Fruit fly (Drosophila melanogaster) whole organism: ENCODE measurements around the gene CG33966.

Experiments
- CG8478 ChIP-seq: fragments of >200 bp; optimal IDR thresholded peaks from 2 replicates; lab custom pipeline; 2018; ENCODE audit warnings: inconsistent platforms
- Dll ChIP-seq: fragments of >200 bp; optimal IDR thresholded peaks from 2 replicates; lab custom pipeline; 2017
- EcR ChIP-seq, 2 experiments: fragments of >200 bp; optimal IDR thresholded peaks; 2 replicates each; lab custom pipeline; 2017; ENCODE audit warnings: missing biosample characterization in 2 of 2, missing genetic modification characterization in 2 of 2, missing genetic modification reagents in 2 of 2
- pan ChIP-seq: fragments of >200 bp; optimal IDR thresholded peaks from 2 replicates; lab custom pipeline; 2017
- psq ChIP-seq: fragments of >200 bp; optimal IDR thresholded peaks from 2 replicates; lab custom pipeline; 2017
- usp ChIP-seq: fragments of >200 bp; optimal IDR thresholded peaks from 2 replicates; lab custom pipeline; 2017; ENCODE audit warnings: missing biosample characterization, missing genetic modification characterization, mixed read lengths

Gene CG33966

DNA sequence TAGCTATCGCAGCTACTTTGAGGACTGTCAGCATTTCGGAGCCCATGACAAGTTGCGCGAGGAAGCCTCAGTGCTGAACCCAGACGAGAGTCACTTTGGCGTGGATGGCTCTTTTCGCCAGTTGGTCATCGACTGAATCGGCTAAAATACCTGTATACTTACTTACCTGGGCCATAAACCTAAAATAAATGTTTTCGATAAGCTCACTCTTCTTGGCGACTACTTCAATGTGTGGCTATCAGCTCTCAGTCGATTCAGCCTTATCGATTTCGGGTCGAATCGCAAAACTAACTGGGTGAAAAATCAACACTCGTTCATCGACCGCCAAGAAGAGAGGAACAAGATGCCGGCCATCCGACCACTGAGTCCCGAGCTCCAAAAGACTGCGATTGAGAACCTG, at the start of gene CG33966:
Gene CG33966 (plus strand): TSS at position 301 of the 400 bp plus-strand sequence.
- TF ChIP-seq EcR (GFP tag; optimal IDR thresholded peaks at IDR 0.05; lab: Kevin White, UChicago) (no peak), psq (lab: Kevin White, UChicago) (no peak), CG8478 (no peak)

DNA sequence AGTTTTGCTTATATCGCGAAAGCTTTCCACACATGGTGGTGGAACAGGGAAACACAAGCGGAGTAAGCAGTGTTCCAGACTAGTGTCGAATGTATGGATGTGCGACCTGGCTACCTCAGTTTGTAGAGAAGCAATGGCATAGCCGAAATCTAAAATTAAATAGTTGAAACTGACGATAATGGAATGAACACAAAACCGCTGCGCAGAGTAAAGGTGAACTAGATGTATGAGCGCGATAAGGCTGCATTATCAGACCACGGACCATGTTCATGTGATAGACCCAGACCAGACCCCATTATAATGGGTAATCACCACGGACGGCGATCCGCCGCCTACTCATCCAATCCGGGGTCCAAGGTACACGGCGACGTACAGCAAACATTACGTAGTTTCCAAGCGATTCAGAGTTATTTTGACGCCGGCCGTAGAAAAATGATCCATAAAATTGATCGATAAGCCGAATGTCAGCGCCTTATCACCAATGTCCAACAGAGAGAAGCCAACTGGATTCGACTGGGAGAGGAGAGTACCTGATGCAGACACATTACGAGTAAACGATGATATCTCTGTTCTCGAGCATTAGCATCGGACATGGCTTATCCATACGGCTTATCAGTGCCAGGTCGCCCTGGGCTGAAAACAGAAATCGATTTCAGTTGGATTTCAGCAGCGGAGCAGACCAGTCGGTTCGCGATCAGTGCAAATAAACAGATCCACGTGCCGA, 44.8 kb upstream of the CG33966 start, which contains the start of gene CG13912:
Gene CG13912 (plus strand): TSS at position 653 of the 724 bp plus-strand sequence.
- TF ChIP-seq EcR (GFP tag; optimal IDR thresholded peaks at IDR 0.05; lab: Kevin White, UChicago): no peak
- TF ChIP-seq psq (lab: Kevin White, UChicago): no peak
- no peak for TF ChIP-seq Dll (lab: Kevin White, UChicago)

DNA sequence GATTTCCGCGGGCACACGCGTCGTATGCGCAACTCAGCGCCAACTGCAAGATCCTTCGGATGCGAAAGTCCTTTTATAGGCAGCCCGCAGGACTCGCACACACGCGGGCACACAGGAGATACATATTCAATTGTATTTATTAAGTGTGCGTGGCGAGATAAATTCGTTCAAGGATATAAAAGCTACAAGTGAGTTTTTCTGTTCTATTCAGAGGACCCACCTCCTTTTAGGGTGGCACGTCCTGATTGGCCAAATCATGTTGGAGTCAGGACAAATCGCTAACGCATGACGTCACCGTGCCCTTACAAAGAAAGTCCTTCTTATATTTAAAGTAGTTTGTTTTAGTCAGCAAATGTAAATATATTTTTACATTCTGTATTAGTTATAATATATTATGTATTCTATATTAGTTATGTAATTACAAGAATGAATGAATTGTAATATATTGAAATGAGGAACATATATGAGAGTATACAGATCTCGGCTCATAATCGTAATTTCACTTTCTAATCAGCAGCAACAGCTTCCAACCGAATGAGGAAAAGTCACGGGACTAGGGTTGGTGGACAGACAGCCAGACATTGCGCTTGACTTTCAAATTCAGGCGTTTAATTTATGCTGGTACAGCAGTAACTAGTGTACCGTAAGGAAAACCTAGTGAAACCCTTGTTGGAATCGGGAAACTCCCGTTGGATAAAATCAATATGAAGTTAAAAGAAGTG, 40.6 kb upstream of the CG33966 start, which contains the start of gene Trhn:
Gene Trhn (minus strand): TSS at position 51 of the 722 bp plus-strand sequence.
- TF ChIP-seq Dll (lab: Kevin White, UChicago): no peak
- TF ChIP-seq usp (GFP tag; lab: Kevin White, UChicago): no peak
- TF ChIP-seq EcR (GFP tag; optimal IDR thresholded peaks at IDR 0.05; lab: Kevin White, UChicago): no peak
- no peak for TF ChIP-seq psq (lab: Kevin White, UChicago)
- TF ChIP-seq pan (lab: Kevin White, UChicago): no peak
- TF ChIP-seq CG8478: no peak

DNA sequence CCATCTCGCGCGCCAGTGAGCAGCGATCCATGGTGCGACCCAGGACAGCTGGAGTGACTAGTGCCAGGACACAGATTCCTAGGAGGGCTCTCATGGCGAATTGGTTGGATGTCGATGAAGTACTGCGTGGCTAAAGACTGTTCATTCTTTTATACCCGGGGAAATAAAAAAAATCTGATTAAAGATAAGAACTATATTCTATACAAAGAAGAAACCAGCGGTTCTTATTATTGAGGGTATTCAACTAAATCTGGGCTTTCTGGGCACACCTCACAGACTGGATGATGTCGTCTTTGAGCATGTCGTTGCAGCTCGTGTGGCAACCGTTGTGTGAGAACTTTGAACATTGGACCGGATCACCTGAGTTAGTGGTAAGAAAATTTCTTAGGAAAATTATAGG, 38.7 kb upstream of the CG33966 start, which contains the start of gene LysX:
Gene LysX (minus strand): TSS at position 101 of the 400 bp plus-strand sequence.
- TF ChIP-seq pan (lab: Kevin White, UChicago) (no peak), Dll (lab: Kevin White, UChicago) (no peak), psq (lab: Kevin White, UChicago) (no peak), EcR (GFP tag; optimal IDR thresholded peaks at IDR 0.05; lab: Kevin White, UChicago) (no peak), CG8478 (no peak), usp (GFP tag; lab: Kevin White, UChicago) (no peak)

DNA sequence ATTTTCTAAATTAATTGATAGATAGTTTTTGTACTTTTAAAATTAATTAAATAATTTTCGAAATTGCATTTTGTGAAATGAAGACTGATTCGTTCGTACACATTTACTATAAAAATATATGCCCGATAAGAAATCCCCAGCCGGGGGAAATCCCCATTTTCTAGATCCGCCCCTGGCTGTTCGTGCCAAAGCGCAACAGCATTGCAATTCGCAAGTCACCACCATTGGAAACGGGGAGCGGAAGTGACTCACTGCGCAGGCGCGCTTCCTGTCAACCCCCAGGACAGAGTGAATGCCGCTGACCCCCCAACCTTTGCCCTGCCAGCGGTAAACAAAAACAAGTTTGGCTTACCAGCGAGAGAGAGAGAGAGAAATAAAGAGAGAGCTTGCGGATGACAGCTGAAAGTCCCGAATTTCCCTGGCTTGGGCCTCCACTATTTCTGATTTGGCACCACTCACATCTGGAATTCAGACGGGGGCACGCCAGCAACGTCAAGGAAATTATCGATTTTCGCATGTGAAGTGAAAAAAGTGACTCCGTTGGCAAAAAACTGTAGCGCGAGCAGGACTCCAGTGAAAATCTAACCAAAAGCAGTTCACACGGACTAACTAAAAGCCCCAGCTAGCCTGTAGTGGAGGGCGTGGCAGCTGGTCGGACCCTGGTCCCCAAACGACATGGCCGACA, 37.9 kb upstream of the CG33966 start, which contains the start of gene Aplip1:
Gene Aplip1 (plus strand): TSS at position 450 of the 685 bp plus-strand sequence.
- TF ChIP-seq usp (GFP tag; lab: Kevin White, UChicago): no peak
- no peak for TF ChIP-seq EcR (GFP tag; optimal IDR thresholded peaks at IDR 0.05; lab: Kevin White, UChicago)
- TF ChIP-seq CG8478: no peak
- TF ChIP-seq pan (lab: Kevin White, UChicago): no peak
- TF ChIP-seq Dll (lab: Kevin White, UChicago): no peak
- no peak for TF ChIP-seq psq (lab: Kevin White, UChicago)

DNA sequence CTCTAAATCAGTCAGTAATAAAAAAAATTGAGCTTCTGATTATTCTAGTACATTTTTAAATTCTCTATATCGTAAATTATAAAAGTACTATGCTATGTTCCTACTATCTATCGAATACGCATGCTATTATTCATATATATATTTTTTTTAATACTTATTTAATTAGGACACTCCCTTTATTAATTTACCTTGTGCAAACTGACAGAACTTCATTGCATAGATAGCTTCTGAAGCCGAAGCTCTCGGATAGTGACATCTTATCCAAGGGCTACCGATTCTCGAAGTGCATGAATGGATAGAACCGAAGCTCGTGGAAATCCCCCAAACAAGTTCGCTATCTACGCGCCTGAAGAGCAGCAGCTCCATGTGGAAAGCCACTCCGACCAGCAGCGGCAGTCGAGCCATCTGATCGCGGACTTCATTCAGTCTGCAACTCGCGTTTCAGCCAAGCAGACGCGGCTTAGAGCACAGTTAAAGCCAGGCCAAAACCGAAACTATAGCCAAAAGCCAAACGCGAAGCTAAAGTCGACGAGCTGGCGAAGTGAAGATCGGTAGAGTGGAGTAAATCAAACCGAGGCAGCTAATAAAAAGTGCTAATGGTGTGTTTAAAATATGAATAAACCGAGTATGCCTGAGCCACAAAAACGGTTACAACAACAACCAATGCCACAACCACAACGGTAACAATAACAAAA, 33.4 kb upstream of the CG33966 start, which contains the start of gene mwh:
Gene mwh (plus strand): TSS at position 430 of the 695 bp plus-strand sequence.
- no peak for TF ChIP-seq Dll (lab: Kevin White, UChicago)
- TF ChIP-seq usp (GFP tag; lab: Kevin White, UChicago): no peak

DNA sequence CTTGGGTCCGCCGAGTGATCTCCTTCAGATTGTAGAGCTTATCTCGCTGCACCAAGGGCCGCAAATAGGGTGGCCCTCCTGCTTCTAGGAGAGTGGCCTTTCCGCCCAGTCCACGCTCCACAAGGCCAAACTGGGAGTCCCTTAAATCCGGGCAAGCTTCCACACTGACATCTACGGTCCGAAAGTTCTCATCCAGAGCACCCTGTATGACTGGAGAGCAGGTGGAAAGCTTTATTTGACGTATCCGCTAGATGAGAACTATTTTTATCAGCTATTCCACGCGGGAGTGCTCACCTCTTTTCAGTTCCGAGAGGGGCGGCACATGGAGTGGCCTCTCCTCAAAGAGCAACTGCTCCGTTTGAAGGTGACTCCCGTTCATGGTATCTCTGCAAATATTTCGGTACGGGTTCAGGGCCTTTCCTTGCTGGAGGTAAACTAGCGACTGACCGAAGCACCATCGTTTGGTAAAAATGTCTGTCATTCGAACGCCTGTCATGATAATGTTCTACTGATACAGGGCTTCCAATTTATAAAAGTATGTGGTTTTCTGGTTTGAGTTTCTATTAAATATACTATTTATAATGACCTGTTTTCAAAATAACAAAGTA, 31.2 kb upstream of the CG33966 start, which contains the start of gene meep:
Gene meep (minus strand): TSS at position 449 of the 608 bp plus-strand sequence.
- TF ChIP-seq Dll (lab: Kevin White, UChicago) (no peak), pan (lab: Kevin White, UChicago) (no peak), CG8478 (no peak), usp (GFP tag; lab: Kevin White, UChicago) (no peak), EcR (GFP tag; optimal IDR thresholded peaks at IDR 0.05; lab: Kevin White, UChicago) (no peak), psq (lab: Kevin White, UChicago) (no peak)

DNA sequence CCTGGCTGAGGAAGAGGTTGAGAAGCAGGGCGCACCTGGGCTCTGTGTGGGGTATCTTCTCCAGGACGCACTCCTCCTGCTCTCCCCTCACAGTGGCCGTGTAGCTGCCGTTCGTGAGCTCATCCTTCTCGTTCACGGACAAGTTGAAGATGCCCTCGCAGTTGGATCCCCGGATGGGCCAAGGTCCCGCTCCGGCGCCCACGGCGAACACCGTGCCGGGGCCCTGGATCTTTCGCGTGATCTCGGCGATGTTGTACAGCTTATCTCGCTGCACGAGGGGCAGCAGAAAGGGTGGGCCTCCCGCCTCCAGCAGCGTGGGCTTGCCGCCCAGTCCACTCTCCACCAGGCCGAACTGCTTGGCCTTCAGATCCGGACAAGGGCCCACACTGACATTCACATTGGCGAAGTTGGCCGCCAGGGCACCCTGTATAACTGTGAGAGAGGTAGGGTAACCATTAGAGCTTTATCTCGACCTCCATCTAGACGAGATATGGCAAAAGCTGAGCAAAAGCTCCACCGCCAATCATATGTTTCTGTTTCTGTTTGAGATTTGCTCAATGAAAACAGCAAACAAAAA, 30.0 kb upstream of the CG33966 start:
- no peak for TF ChIP-seq CG8478
- no peak for TF ChIP-seq pan (lab: Kevin White, UChicago)
- no peak for TF ChIP-seq EcR (GFP tag; optimal IDR thresholded peaks at IDR 0.05; lab: Kevin White, UChicago)
- TF ChIP-seq usp (GFP tag; lab: Kevin White, UChicago): no peak
- TF ChIP-seq psq (lab: Kevin White, UChicago): no peak
- no peak for TF ChIP-seq Dll (lab: Kevin White, UChicago)

DNA sequence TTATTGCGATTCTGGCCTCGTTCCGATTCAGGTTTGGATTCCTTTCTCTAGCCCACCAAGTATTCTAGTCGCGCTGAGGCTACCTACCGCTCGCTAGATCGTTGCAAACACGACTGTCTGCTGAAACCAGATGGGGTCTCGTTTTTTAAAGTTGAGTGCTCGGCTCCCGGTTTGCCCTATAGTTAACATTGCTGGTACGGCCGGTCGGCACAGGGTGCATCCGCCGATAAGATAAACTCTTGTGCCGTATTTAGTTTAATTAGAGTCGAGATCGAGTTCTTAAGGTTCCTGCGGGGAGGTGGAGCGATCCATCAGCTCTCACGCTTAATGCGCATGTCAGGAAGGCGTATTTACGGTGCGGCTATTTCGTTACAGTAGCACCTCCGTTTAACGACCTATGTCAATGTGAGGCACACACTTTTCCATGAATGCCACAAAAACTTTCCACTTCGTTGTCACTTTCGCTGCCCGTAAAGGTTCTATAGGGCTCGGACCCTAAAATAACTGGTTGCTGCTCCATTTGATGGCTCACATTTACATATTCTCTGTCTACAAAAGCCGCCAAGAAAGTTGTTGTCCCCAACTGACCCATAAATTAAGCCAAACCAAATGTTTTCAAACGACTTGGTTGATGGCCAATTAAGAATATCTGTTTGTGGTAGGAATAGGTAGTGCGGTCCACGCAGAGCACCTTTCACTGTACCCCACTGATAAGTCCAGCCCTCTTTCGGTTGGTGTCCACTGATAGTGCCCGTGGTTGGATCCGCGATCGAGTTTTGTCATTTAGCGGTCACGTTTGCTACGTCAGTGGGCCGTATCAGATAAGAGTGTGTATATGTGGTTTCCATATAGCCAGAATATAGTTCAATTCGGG, 29.0 kb upstream of the CG33966 start, which contains the start of gene CG9119:
Gene CG9119 (minus strand): TSS at position 122 of the 874 bp plus-strand sequence.
- no peak for TF ChIP-seq usp (GFP tag; lab: Kevin White, UChicago)
- no peak for TF ChIP-seq EcR (GFP tag; optimal IDR thresholded peaks at IDR 0.05; lab: Kevin White, UChicago)
- TF ChIP-seq CG8478: no peak
- no peak for TF ChIP-seq Dll (lab: Kevin White, UChicago)
- TF ChIP-seq psq (lab: Kevin White, UChicago): no peak
- TF ChIP-seq pan (lab: Kevin White, UChicago): no peak
